Fruit fly (Drosophila melanogaster) whole organism, embryonic: ENCODE measurements around the gene CG46310.

Experiments used
- Aef1 ChIP-seq: fragments of 200-800 bp; sonication (Bioruptor generic); IDR thresholded peaks from 3 replicates; pipeline ENCODE4 v1.3.6; 2022; ENCODE audit warnings: missing biosample characterization, missing genetic modification characterization
- CG10209 ChIP-seq: fragments of 200-800 bp; sonication (Bioruptor generic); optimal IDR thresholded peaks from 3 replicates; lab custom pipeline; 2017; ENCODE audit warnings: missing biosample characterization, mild to moderate bottlenecking, missing genetic modification characterization, missing genetic modification reagents
- CG10267 ChIP-seq: fragments of 200-800 bp; sonication (Bioruptor generic); optimal IDR thresholded peaks from 2 replicates; lab custom pipeline; 2018; ENCODE audit warnings: missing biosample characterization, mild to moderate bottlenecking, missing genetic modification characterization, moderate library complexity
- CG10366 ChIP-seq: fragments of 200-800 bp; sonication (Bioruptor generic); IDR thresholded peaks from 2 replicates; pipeline ENCODE4 v1.3.6; 2022; ENCODE audit warnings: missing biosample characterization, missing genetic modification characterization
- CG11085 ChIP-seq: fragments of 200-800 bp; sonication (Bioruptor generic); IDR thresholded peaks from 2 replicates; pipeline ENCODE4 v1.3.6; 2022; ENCODE audit warnings: missing biosample characterization, missing genetic modification characterization
- CG11398 ChIP-seq: fragments of 200-800 bp; sonication (Bioruptor generic); optimal IDR thresholded peaks from 2 replicates; lab custom pipeline; 2016; ENCODE audit warnings: missing biosample characterization, missing genetic modification characterization
- CG13424 ChIP-seq: fragments of 200-800 bp; sonication (Bioruptor generic); optimal IDR thresholded peaks from 2 replicates; lab custom pipeline; 2019; ENCODE audit warnings: missing biosample characterization, mild to moderate bottlenecking, missing genetic modification characterization, moderate library complexity
- CG15011 ChIP-seq: fragments of 200-800 bp; sonication (Bioruptor generic); optimal IDR thresholded peaks from 3 replicates; lab custom pipeline; 2018; ENCODE audit warnings: missing biosample characterization, mild to moderate bottlenecking, missing genetic modification characterization
- CG17359 ChIP-seq: fragments of 200-800 bp; sonication (Bioruptor generic); optimal IDR thresholded peaks from 3 replicates; lab custom pipeline; 2018; ENCODE audit warnings: missing biosample characterization, mild to moderate bottlenecking, missing genetic modification characterization, moderate library complexity
- CG17912 ChIP-seq: fragments of 200-800 bp; sonication (Bioruptor generic); optimal IDR thresholded peaks from 2 replicates; lab custom pipeline; 2018; ENCODE audit warnings: missing biosample characterization, mild to moderate bottlenecking, missing genetic modification characterization
- CG31365 ChIP-seq: fragments of 200-800 bp; sonication (Bioruptor generic); optimal IDR thresholded peaks from 2 replicates; lab custom pipeline; 2018; ENCODE audit warnings: missing biosample characterization, mild to moderate bottlenecking, missing genetic modification characterization
- CG32767 ChIP-seq: fragments of 200-800 bp; sonication (Bioruptor generic); IDR thresholded peaks from 2 replicates; pipeline ENCODE4 v1.3.6; 2022; ENCODE audit warnings: missing biosample characterization, missing genetic modification characterization
- CG33213 ChIP-seq: fragments of 200-800 bp; sonication (Bioruptor generic); optimal IDR thresholded peaks from 3 replicates; lab custom pipeline; 2016; ENCODE audit warnings: missing biosample characterization, missing genetic modification characterization
- CG34224 ChIP-seq: fragments of 200-800 bp; sonication (Bioruptor generic); IDR thresholded peaks from 3 replicates; pipeline ENCODE4 v1.3.6; 2022; ENCODE audit warnings: missing biosample characterization, missing genetic modification characterization; ENCODE audit not compliant: partially characterized antibody
- CG7745 ChIP-seq: fragments of 200-800 bp; sonication (Bioruptor generic); optimal IDR thresholded peaks from 2 replicates; lab custom pipeline; 2018; ENCODE audit warnings: missing biosample characterization, mild to moderate bottlenecking, missing genetic modification characterization, moderate library complexity
- CG8281 ChIP-seq: fragments of 200-800 bp; sonication (Bioruptor generic); optimal IDR thresholded peaks from 2 replicates; lab custom pipeline; 2018; ENCODE audit warnings: missing biosample characterization, mild to moderate bottlenecking, missing genetic modification characterization, moderate library complexity
- CG9817 ChIP-seq: fragments of 200-800 bp; sonication (Bioruptor generic); optimal IDR thresholded peaks from 2 replicates; lab custom pipeline; 2018; ENCODE audit warnings: missing biosample characterization, mild to moderate bottlenecking, missing genetic modification characterization, moderate library complexity
- Chrac-16 ChIP-seq: fragments of 200-800 bp; sonication (Bioruptor generic); optimal IDR thresholded peaks from 3 replicates; lab custom pipeline; 2016; ENCODE audit warnings: missing biosample characterization, missing genetic modification characterization
- Hmx ChIP-seq: fragments of 200-800 bp; sonication (Bioruptor generic); optimal IDR thresholded peaks from 2 replicates; lab custom pipeline; 2016; ENCODE audit warnings: missing biosample characterization, missing genetic modification characterization
- Lpt ChIP-seq: fragments of >200 bp; optimal IDR thresholded peaks from 2 replicates; lab custom pipeline; 2018; ENCODE audit warnings: missing biosample characterization, missing genetic modification characterization
- Mad ChIP-seq: fragments of 200-800 bp; sonication (Bioruptor generic); optimal IDR thresholded peaks from 2 replicates; lab custom pipeline; 2016; ENCODE audit warnings: missing biosample characterization, missing genetic modification characterization
- Sry-β ChIP-seq: fragments of 200-800 bp; sonication (Bioruptor generic); optimal IDR thresholded peaks from 2 replicates; lab custom pipeline; 2018; ENCODE audit warnings: missing biosample characterization, mild to moderate bottlenecking, missing genetic modification characterization, moderate library complexity
- abd-A ChIP-seq: fragments of 200-800 bp; sonication (Bioruptor generic); optimal IDR thresholded peaks from 3 replicates; lab custom pipeline; 2019; ENCODE audit warnings: missing biosample characterization, mild to moderate bottlenecking, missing genetic modification characterization, moderate library complexity
- ash1 ChIP-seq: fragments of 200-800 bp; sonication (Bioruptor generic); optimal IDR thresholded peaks from 2 replicates; lab custom pipeline; 2018; ENCODE audit warnings: missing biosample characterization, mild to moderate bottlenecking, missing genetic modification characterization
- bab2 ChIP-seq: fragments of 200-800 bp; sonication (Bioruptor generic); optimal IDR thresholded peaks from 2 replicates; lab custom pipeline; 2016; ENCODE audit warnings: missing biosample characterization, missing genetic modification characterization
- cato ChIP-seq: fragments of 200-800 bp; sonication (Bioruptor generic); optimal IDR thresholded peaks from 2 replicates; lab custom pipeline; 2016; ENCODE audit warnings: missing biosample characterization, missing genetic modification characterization, borderline replicate concordance
- ci ChIP-seq: fragments of 200-800 bp; sonication (Bioruptor generic); IDR thresholded peaks from 3 replicates; pipeline ENCODE4 v1.3.6; 2022; ENCODE audit warnings: missing biosample characterization, missing genetic modification characterization
- crc ChIP-seq: fragments of 200-800 bp; sonication (Bioruptor generic); optimal IDR thresholded peaks from 2 replicates; lab custom pipeline; 2016; ENCODE audit warnings: missing biosample characterization, missing genetic modification characterization
- da ChIP-seq: fragments of 200-800 bp; sonication (Bioruptor generic); optimal IDR thresholded peaks from 2 replicates; lab custom pipeline; 2016; ENCODE audit warnings: missing biosample characterization, missing genetic modification characterization
- dan ChIP-seq: fragments of 200-800 bp; sonication (Bioruptor generic); IDR thresholded peaks from 2 replicates; pipeline ENCODE4 v1.3.6; 2022; ENCODE audit warnings: missing biosample characterization, missing genetic modification characterization
- disco-r ChIP-seq: fragments of 200-800 bp; sonication (Bioruptor generic); optimal IDR thresholded peaks from 2 replicates; lab custom pipeline; 2016; ENCODE audit warnings: missing biosample characterization, missing genetic modification characterization
- dysf ChIP-seq: fragments of 200-800 bp; sonication (Bioruptor generic); IDR thresholded peaks from 3 replicates; pipeline ENCODE4 v1.3.6; 2022; ENCODE audit warnings: missing biosample characterization, missing genetic modification characterization
- fu2 ChIP-seq: fragments of 200-800 bp; sonication (Bioruptor generic); optimal IDR thresholded peaks from 2 replicates; lab custom pipeline; 2016; ENCODE audit warnings: missing biosample characterization, missing genetic modification characterization
- gcm2 ChIP-seq: fragments of 200-800 bp; sonication (Bioruptor generic); optimal IDR thresholded peaks from 2 replicates; lab custom pipeline; 2016; ENCODE audit warnings: missing biosample characterization, missing genetic modification characterization
- jigr1 ChIP-seq: fragments of 200-800 bp; sonication (Bioruptor generic); IDR thresholded peaks from 3 replicates; pipeline ENCODE4 v1.3.6; 2022; ENCODE audit warnings: missing biosample characterization, missing genetic modification characterization
- lmd ChIP-seq: fragments of 200-800 bp; sonication (Bioruptor generic); IDR thresholded peaks from 2 replicates; pipeline ENCODE4 v1.3.6; 2022; ENCODE audit warnings: missing biosample characterization, missing genetic modification characterization
- mam ChIP-seq: fragments of 200-800 bp; sonication (Bioruptor generic); optimal IDR thresholded peaks from 3 replicates; lab custom pipeline; 2016; ENCODE audit warnings: missing biosample characterization, missing genetic modification characterization
- mld ChIP-seq: fragments of 200-800 bp; sonication (Bioruptor generic); IDR thresholded peaks from 3 replicates; pipeline ENCODE4 v1.3.6; 2022; ENCODE audit warnings: missing biosample characterization, missing genetic modification characterization; ENCODE audit not compliant: partially characterized antibody
- nerfin-1 ChIP-seq: fragments of 200-800 bp; sonication (Bioruptor generic); optimal IDR thresholded peaks from 3 replicates; lab custom pipeline; 2019; ENCODE audit warnings: missing biosample characterization, mild to moderate bottlenecking, missing genetic modification characterization, moderate library complexity
- org-1 ChIP-seq: fragments of 200-800 bp; sonication (Bioruptor generic); optimal IDR thresholded peaks from 2 replicates; lab custom pipeline; 2017; ENCODE audit warnings: missing biosample characterization, missing genetic modification characterization
- pfk ChIP-seq: fragments of 200-800 bp; sonication (Bioruptor generic); optimal IDR thresholded peaks from 2 replicates; lab custom pipeline; 2018; ENCODE audit warnings: missing biosample characterization, mild to moderate bottlenecking, missing genetic modification characterization, moderate library complexity
- prd ChIP-seq, 3 experiments: fragments of >200 bp in 2 of 3; fragments of 200-800 bp in 1 of 3; sonication (Bioruptor generic) in 1 of 3; optimal IDR thresholded peaks in 2 of 3; IDR thresholded peaks in 1 of 3; 2 replicates in 2 of 3; 3 replicates in 1 of 3; pipeline versions ENCODE4 v1.3.6 to Lab custom; 2017 to 2022; ENCODE audit warnings: missing biosample characterization in 1 of 3, missing genetic modification characterization in 1 of 3
- ro ChIP-seq: fragments of 200-800 bp; sonication (Bioruptor generic); IDR thresholded peaks from 2 replicates; pipeline ENCODE4 v1.3.6; 2022; ENCODE audit warnings: missing biosample characterization, missing genetic modification characterization
- sob ChIP-seq: fragments of 200-800 bp; sonication (Bioruptor generic); IDR thresholded peaks from 2 replicates; pipeline ENCODE4 v1.3.6; 2022; ENCODE audit warnings: missing biosample characterization, missing genetic modification characterization
- sqz ChIP-seq: fragments of 200-800 bp; sonication (Bioruptor generic); optimal IDR thresholded peaks from 3 replicates; lab custom pipeline; 2018; ENCODE audit warnings: missing biosample characterization, mild to moderate bottlenecking, missing genetic modification characterization
- stc ChIP-seq: fragments of 200-800 bp; sonication (Bioruptor generic); IDR thresholded peaks from 2 replicates; pipeline ENCODE4 v1.3.6; 2022; ENCODE audit warnings: missing biosample characterization, missing genetic modification characterization
- sug ChIP-seq: fragments of 200-800 bp; optimal IDR thresholded peaks from 2 replicates; lab custom pipeline; 2019; ENCODE audit warnings: missing biosample characterization, mild to moderate bottlenecking, missing genetic modification characterization, moderate library complexity
- vvl ChIP-seq: fragments of 200-800 bp; sonication (Bioruptor generic); IDR thresholded peaks from 2 replicates; pipeline ENCODE4 v1.3.6; 2022; ENCODE audit warnings: missing biosample characterization, missing genetic modification characterization
- zen ChIP-seq: fragments of 200-800 bp; sonication (Bioruptor generic); optimal IDR thresholded peaks from 3 replicates; lab custom pipeline; 2018; ENCODE audit warnings: missing biosample characterization, mild to moderate bottlenecking, missing genetic modification characterization, moderate library complexity
- zen2 ChIP-seq: fragments of 200-800 bp; sonication (Bioruptor generic); IDR thresholded peaks from 3 replicates; pipeline ENCODE4 v1.3.6; 2022; ENCODE audit warnings: missing biosample characterization, missing genetic modification characterization; ENCODE audit not compliant: partially characterized antibody
- zfh2 ChIP-seq: fragments of 200-800 bp; sonication (Bioruptor generic); optimal IDR thresholded peaks from 2 replicates; lab custom pipeline; 2016; ENCODE audit warnings: missing biosample characterization, missing genetic modification characterization

Gene CG46310

DNA sequence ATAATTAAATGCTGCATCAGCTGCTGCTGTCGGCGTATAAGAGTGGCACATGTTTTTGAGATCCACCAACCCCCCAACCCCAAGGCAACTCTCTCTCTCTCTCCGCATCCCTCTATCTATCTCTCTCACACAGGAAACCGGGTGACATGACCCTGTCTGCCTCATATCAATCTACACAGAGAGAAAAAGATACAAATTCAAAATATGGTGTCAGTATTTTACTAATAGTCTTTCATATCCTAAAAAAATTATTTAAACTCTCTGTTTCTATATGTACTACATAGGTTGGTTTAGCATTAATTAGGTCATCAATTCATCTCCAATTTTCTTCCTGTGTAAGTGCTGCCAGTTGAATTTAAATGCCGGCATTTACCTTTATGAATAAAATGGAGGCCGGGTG lies 1.7 kb downstream of the CG46310 start (continued):
- peak; percentile 80 for TF ChIP-seq ro (GFP tag; lab: Robert Waterston, UW)
- TF ChIP-seq mam, result peak; percentile 85
- peak; percentile 79 for TF ChIP-seq cato
- TF ChIP-seq dysf (GFP tag; lab: Robert Waterston, UW), result peak; percentile 92
- no peak for TF ChIP-seq prd (optimal IDR thresholded peaks at IDR 0.05; lab: Kevin White, UChicago)
- TF ChIP-seq prd (GFP tag; IDR thresholded peaks at IDR 0.05; lab: Robert Waterston, UW), result peak; percentile 92
- peak; percentile 58 for TF ChIP-seq Sry-β (GFP tag; lab: Kevin White, UChicago)
- peak; percentile 86 for TF ChIP-seq CG32767
- peak; percentile 89 for TF ChIP-seq bab2 (GFP tag; lab: Kevin White, UChicago)
- TF ChIP-seq disco-r (GFP tag; lab: Kevin White, UChicago), result peak; percentile 76
- peak; percentile 67; the same call in 1 of the 2 replicates for TF ChIP-seq dan (GFP tag; lab: Robert Waterston, UW)
- TF ChIP-seq da, result peak; percentile 50
- peak; percentile 93 for TF ChIP-seq stc (GFP tag; lab: Robert Waterston, UW)
- TF ChIP-seq CG33213 (GFP tag; lab: Kevin White, UChicago), result peak; percentile 84
- TF ChIP-seq lmd (GFP tag; lab: Robert Waterston, UW), result peak; percentile 92
- TF ChIP-seq CG10209, result peak; percentile 89
- TF ChIP-seq CG9817, result peak; percentile 83
- TF ChIP-seq nerfin-1 (tag; lab: Kevin White, UChicago), result peak; percentile 79
- TF ChIP-seq fu2 (GFP tag; lab: Kevin White, UChicago), result peak; percentile 78
- TF ChIP-seq Mad (GFP tag; lab: Kevin White, UChicago), result peak; percentile 76
- peak; percentile 90 for TF ChIP-seq CG11398
- TF ChIP-seq crc (GFP tag; lab: Kevin White, UChicago), result peak; percentile 84
- TF ChIP-seq Lpt, result no peak
- peak; percentile 82 for TF ChIP-seq CG15011 (GFP tag; lab: Kevin White, UChicago)
- TF ChIP-seq ash1, result no peak
- TF ChIP-seq mld (GFP tag; lab: Robert Waterston, UW), result no peak
- TF ChIP-seq CG31365, result peak; percentile 68
- TF ChIP-seq vvl, result peak; percentile 98
- TF ChIP-seq zfh2 (GFP tag; lab: Kevin White, UChicago), result peak; percentile 55
- TF ChIP-seq sob (GFP tag; lab: Robert Waterston, UW), result peak; percentile 87
- TF ChIP-seq CG13424, result peak; percentile 92
- peak; percentile 60 for TF ChIP-seq CG8281
- TF ChIP-seq CG7745 (tag; lab: Kevin White, UChicago), result no peak
- TF ChIP-seq zen, result peak; percentile 81
- TF ChIP-seq CG34224 (GFP tag; lab: Robert Waterston, UW), result no peak
- TF ChIP-seq jigr1 (GFP tag; lab: Robert Waterston, UW), result peak; percentile 62; the same call in 1 of the 3 replicates
- TF ChIP-seq Chrac-16 (GFP tag; lab: Kevin White, UChicago), result peak; percentile 90
- no peak for TF ChIP-seq abd-A (tag; lab: Kevin White, UChicago)
- peak; percentile 92 for TF ChIP-seq CG10366 (GFP tag; lab: Robert Waterston, UW)
- peak; percentile 96 for TF ChIP-seq ci (GFP tag; lab: Robert Waterston, UW)
- TF ChIP-seq sug, result peak; percentile 40
- TF ChIP-seq Aef1 (GFP tag; lab: Robert Waterston, UW), result peak; percentile 86
- TF ChIP-seq CG17912 (GFP tag; lab: Kevin White, UChicago), result no peak
- peak; percentile 81 for TF ChIP-seq org-1
- peak; percentile 55 for TF ChIP-seq sqz (GFP tag; lab: Kevin White, UChicago)
- TF ChIP-seq zen2 (GFP tag; lab: Robert Waterston, UW), result no peak
- peak; percentile 95 for TF ChIP-seq CG17359 (tag; lab: Kevin White, UChicago)
- peak; percentile 71 for TF ChIP-seq Hmx (GFP tag; lab: Kevin White, UChicago)
- TF ChIP-seq gcm2 (GFP tag; lab: Kevin White, UChicago), result peak; percentile 70
- TF ChIP-seq pfk, result no peak
- peak; percentile 87 for TF ChIP-seq CG10267 (tag; lab: Kevin White, UChicago)
- TF ChIP-seq CG11085, result peak; percentile 60
